Fruit fly (Drosophila melanogaster) whole organism, prepupa: ENCODE data around the gene nmdyn-D7.

Experiments used
- CG10669 ChIP-seq: fragments of 200-800 bp; sonication (Bioruptor generic); optimal IDR thresholded peaks from 3 replicates; lab custom pipeline; 2018; ENCODE audit warnings: missing biosample characterization, mild to moderate bottlenecking, missing genetic modification characterization, moderate library complexity
- OdsH ChIP-seq: fragments of 200-800 bp; sonication (Bioruptor generic); optimal IDR thresholded peaks from 3 replicates; lab custom pipeline; 2016; ENCODE audit warnings: missing biosample characterization, missing genetic modification characterization
- dac ChIP-seq: fragments of 200-800 bp; sonication (Bioruptor generic); optimal IDR thresholded peaks from 2 replicates; lab custom pipeline; 2017; ENCODE audit warnings: missing biosample characterization, mild to moderate bottlenecking, missing genetic modification characterization
- salr ChIP-seq, 2 experiments: fragments of 200-800 bp; sonication (Bioruptor generic); optimal IDR thresholded peaks; 3 replicates each; lab custom pipeline; 2016 to 2018; ENCODE audit warnings: missing biosample characterization in 2 of 2, missing genetic modification characterization in 2 of 2, mild to moderate bottlenecking in 1 of 2

DNA sequence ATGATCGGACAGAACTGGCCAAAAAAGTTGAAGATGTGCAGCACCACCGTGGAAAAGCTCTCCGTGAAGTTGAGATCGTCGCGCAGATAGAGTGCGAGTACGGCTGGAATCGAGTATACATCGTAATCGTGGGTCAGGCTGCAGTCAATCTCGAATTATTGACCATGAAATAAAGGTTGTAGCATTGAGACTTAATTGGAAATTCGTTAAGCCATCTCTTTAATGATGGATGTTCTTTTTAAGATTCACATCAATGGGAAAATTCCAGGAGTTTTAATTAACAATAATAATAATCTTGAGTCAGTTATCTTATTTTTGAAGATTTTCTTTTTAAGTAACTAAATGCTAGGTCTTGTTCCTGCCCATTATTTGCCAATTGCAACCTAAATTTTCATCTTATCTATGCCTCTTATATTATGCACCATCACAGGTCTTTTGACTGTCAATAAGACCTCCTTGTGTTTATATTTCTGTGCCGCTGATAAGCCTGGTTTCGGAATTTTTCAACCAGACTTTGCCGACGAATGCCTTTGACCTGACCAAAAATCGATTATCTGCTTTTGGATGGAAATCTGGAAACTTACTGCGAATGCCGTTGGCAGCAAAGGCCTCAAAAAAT, 3.4 kb downstream of the nmdyn-D7 start:
- no peak for TF ChIP-seq salr (GFP tag; optimal IDR thresholded peaks at IDR 0.05; lab: Kevin White, UChicago)
- TF ChIP-seq OdsH, result no peak
- no peak for TF ChIP-seq CG10669 (GFP tag; lab: Kevin White, UChicago)
- TF ChIP-seq dac (GFP tag; lab: Kevin White, UChicago), result no peak
